Worm (Caenorhabditis elegans): Measurements from ENCODE around the gene xol-1.
A peak's percentile ranks its signal among the peaks of the same experiment; 100 is the strongest.

Gene xol-1

ce11 chrX:8083330-8083729, 42.2 kb downstream of the xol-1 start:
- peak; percentile 26 for TF ChIP-seq elt-2 (tag; optimal IDR thresholded peaks at IDR 0.05)
- no peak for TF ChIP-seq fkh-10 (GFP tag; optimal IDR thresholded peaks at IDR 0.05)

ce11 chrX:8083919-8084318, 42.8 kb downstream of the xol-1 start, which contains the start of gene K07E3.4:
Gene K07E3.4 (minus strand): TSS chrX:8084018.
- TF ChIP-seq nhr-23 (tag; optimal IDR thresholded peaks at IDR 0.05) (peak; percentile 67), unc-62 (GFP tag; optimal IDR thresholded peaks at IDR 0.05) (no peak), ceh-9 (tag; optimal IDR thresholded peaks at IDR 0.05) (no peak), mml-1 (tag; optimal IDR thresholded peaks at IDR 0.05) (no peak), pha-4 (tag; optimal IDR thresholded peaks at IDR 0.05) (no peak), elt-3 (tag; optimal IDR thresholded peaks at IDR 0.05) (peak in 1 of 3 experiments; percentile 62), snpc-4 (tag; optimal IDR thresholded peaks at IDR 0.05) (peak; percentile 12), fkh-10 (GFP tag; optimal IDR thresholded peaks at IDR 0.05) (no peak), sea-2 (GFP tag; optimal IDR thresholded peaks at IDR 0.05) (no peak), zag-1 (tag; optimal IDR thresholded peaks at IDR 0.05) (no peak), fkh-2 (tag; optimal IDR thresholded peaks at IDR 0.05) (no peak), jun-1 (tag; optimal IDR thresholded peaks at IDR 0.05) (peak; percentile 53), egl-5 (tag; optimal IDR thresholded peaks at IDR 0.05) (no peak), ceh-28 (tag; optimal IDR thresholded peaks at IDR 0.05) (peak; percentile 77), skn-1 (tag; optimal IDR thresholded peaks at IDR 0.05) (no peak), ztf-11 (tag; optimal IDR thresholded peaks at IDR 0.05) (no peak), tbx-2 (tag; optimal IDR thresholded peaks at IDR 0.05) (no peak), unc-39 (tag; optimal IDR thresholded peaks at IDR 0.05) (no peak), lin-15B (tag; optimal IDR thresholded peaks at IDR 0.05) (no peak), daf-12 (tag; optimal IDR thresholded peaks at IDR 0.05) (no peak), elt-2 (tag; optimal IDR thresholded peaks at IDR 0.05) (peak; percentile 78), elt-1 (tag; optimal IDR thresholded peaks at IDR 0.05) (peak; percentile 85), lin-39 (tag; optimal IDR thresholded peaks at IDR 0.05) (no peak), nhr-11 (tag; optimal IDR thresholded peaks at IDR 0.05) (no peak), ztf-4 (tag; optimal IDR thresholded peaks at IDR 0.05) (no peak), nhr-25 (tag; optimal IDR thresholded peaks at IDR 0.05) (peak; percentile 82), pqm-1 (tag; optimal IDR thresholded peaks at IDR 0.05) (peak; percentile 71), nhr-237 (tag; optimal IDR thresholded peaks at IDR 0.05) (no peak), eor-1 (tag; optimal IDR thresholded peaks at IDR 0.05) (no peak), ceh-82 (tag; optimal IDR thresholded peaks at IDR 0.05) (no peak), nhr-67 (tag; optimal IDR thresholded peaks at IDR 0.05) (no peak), hmg-11 (tag; optimal IDR thresholded peaks at IDR 0.05) (no peak), nfya-1 (tag; optimal IDR thresholded peaks at IDR 0.05; ENCODE audit: insufficient read depth) (peak; percentile 43), ZK546.5 (tag; optimal IDR thresholded peaks at IDR 0.05) (no peak), nhr-43 (tag; optimal IDR thresholded peaks at IDR 0.05; ENCODE audit: poor library complexity, severe bottlenecking) (peak; percentile 78), ama-1 (optimal IDR thresholded peaks at IDR 0.05) (no peak), aly-2 (tag; optimal IDR thresholded peaks at IDR 0.05) (no peak), mdl-1 (tag; optimal IDR thresholded peaks at IDR 0.05) (peak; percentile 88), nhr-77 (tag; optimal IDR thresholded peaks at IDR 0.05) (no peak), nhr-76 (tag; optimal IDR thresholded peaks at IDR 0.05) (peak; percentile 14), fos-1 (tag; optimal IDR thresholded peaks at IDR 0.05) (no peak)

- no peak for TF ChIP-seq nhr-237 (tag; optimal IDR thresholded peaks at IDR 0.05)
- TF ChIP-seq nhr-11 (tag; optimal IDR thresholded peaks at IDR 0.05): no peak
- no peak for TF ChIP-seq pqm-1 (tag; optimal IDR thresholded peaks at IDR 0.05)
- TF ChIP-seq elt-1 (tag; optimal IDR thresholded peaks at IDR 0.05): no peak
- TF ChIP-seq fkh-10 (GFP tag; optimal IDR thresholded peaks at IDR 0.05): no peak
- no peak for TF ChIP-seq lsy-12 (tag; optimal IDR thresholded peaks at IDR 0.05)
- no peak for TF ChIP-seq ZK546.5 (tag; optimal IDR thresholded peaks at IDR 0.05)
- no peak for TF ChIP-seq nhr-43 (tag; optimal IDR thresholded peaks at IDR 0.05; ENCODE audit: poor library complexity, severe bottlenecking)
- no peak for TF ChIP-seq mdl-1 (tag; optimal IDR thresholded peaks at IDR 0.05)
- no peak for TF ChIP-seq nhr-23 (tag; optimal IDR thresholded peaks at IDR 0.05)
- no peak for TF ChIP-seq lin-15B (tag; optimal IDR thresholded peaks at IDR 0.05)
- TF ChIP-seq unc-39 (tag; optimal IDR thresholded peaks at IDR 0.05): no peak
- TF ChIP-seq snpc-4 (tag; optimal IDR thresholded peaks at IDR 0.05): no peak
- no peak for TF ChIP-seq elt-2 (tag; optimal IDR thresholded peaks at IDR 0.05)
- no peak for TF ChIP-seq lin-39 (tag; optimal IDR thresholded peaks at IDR 0.05)
These were observed 43.6 kb downstream of the xol-1 start for ce11 chrX:8084669-8085068.

Measured in whole organism, L3 larva.